Worm (Caenorhabditis elegans): ENCODE data around the gene nas-18.
"Not testable (repeated sequence)": the region's sequence is repeated elsewhere in the genome, so short reads cannot be mapped to it uniquely, and the experiment has no call there.

nas-18 gene

ce11 chrV:11396134-11396533 lies at the start of gene nas-18:
TSS of gene nas-18 (plus strand) at chrV:11396434.
- not testable (repeated sequence) for TF ChIP-seq ama-1 (optimal IDR thresholded peaks at IDR 0.05); scrt-1 (GFP tag; IDR thresholded peaks at IDR 0.05); tra-4 (tag; optimal IDR thresholded peaks at IDR 0.05)

- TF ChIP-seq B0310.2 (tag; optimal IDR thresholded peaks at IDR 0.05) (no peak), ceh-36 (tag; optimal IDR thresholded peaks at IDR 0.05) (no peak), ceh-13 (GFP tag; optimal IDR thresholded peaks at IDR 0.05) (no peak), scrt-1 (GFP tag; IDR thresholded peaks at IDR 0.05) (no peak), ama-1 (optimal IDR thresholded peaks at IDR 0.05) (no peak), pes-1 (GFP tag; IDR thresholded peaks at IDR 0.05) (no peak), F13C5.2 (tag; optimal IDR thresholded peaks at IDR 0.05) (no peak), flt-1 (GFP tag; IDR thresholded peaks at IDR 0.05) (no peak), hmg-4 (GFP tag; optimal IDR thresholded peaks at IDR 0.05) (no peak), sea-1 (GFP tag; conservative IDR thresholded peaks at IDR 0.05) (no peak), tra-4 (tag; optimal IDR thresholded peaks at IDR 0.05) (no peak), aly-1 (tag; optimal IDR thresholded peaks at IDR 0.05) (no peak), hnd-1 (tag; optimal IDR thresholded peaks at IDR 0.05) (no peak), ets-7 (tag; optimal IDR thresholded peaks at IDR 0.05) (no peak), tbx-11 (GFP tag; IDR thresholded peaks at IDR 0.05) (no peak), tbx-37 (GFP tag; conservative IDR thresholded peaks at IDR 0.05) (no peak), hmbx-1 (tag; optimal IDR thresholded peaks at IDR 0.05) (no peak)
Measured at ce11 chrV:11346912-11347311, 49.3 kb upstream of the nas-18 start, which contains the start of gene grl-7. TSS of gene grl-7 (minus strand) at chrV:11347012.

- TF ChIP-seq B0310.2 (tag; optimal IDR thresholded peaks at IDR 0.05) (no peak), aly-1 (tag; optimal IDR thresholded peaks at IDR 0.05) (no peak), tbx-37 (GFP tag; conservative IDR thresholded peaks at IDR 0.05) (no peak), ama-1 (optimal IDR thresholded peaks at IDR 0.05) (no peak)
Measured at ce11 chrV:11351263-11351662, 45.0 kb upstream of the nas-18 start.

- no peak for TF ChIP-seq ama-1 (optimal IDR thresholded peaks at IDR 0.05)
- no peak for TF ChIP-seq F13C5.2 (tag; optimal IDR thresholded peaks at IDR 0.05)
- no peak for TF ChIP-seq scrt-1 (GFP tag; IDR thresholded peaks at IDR 0.05)
- TF ChIP-seq hmg-4 (GFP tag; optimal IDR thresholded peaks at IDR 0.05) = no peak
- no peak for TF ChIP-seq tbx-11 (GFP tag; IDR thresholded peaks at IDR 0.05)
- no peak for TF ChIP-seq pes-1 (GFP tag; IDR thresholded peaks at IDR 0.05)
- no peak for TF ChIP-seq ets-7 (tag; optimal IDR thresholded peaks at IDR 0.05)
- no peak for TF ChIP-seq ceh-13 (GFP tag; optimal IDR thresholded peaks at IDR 0.05)
- no peak for TF ChIP-seq aly-1 (tag; optimal IDR thresholded peaks at IDR 0.05)
- no peak for TF ChIP-seq sea-1 (GFP tag; conservative IDR thresholded peaks at IDR 0.05)
- no peak for TF ChIP-seq tbx-37 (GFP tag; conservative IDR thresholded peaks at IDR 0.05)
Measured at ce11 chrV:11352893-11353292, 43.3 kb upstream of the nas-18 start, which contains the start of gene npr-25. TSS of gene npr-25 (minus strand) at chrV:11352993.

- TF ChIP-seq scrt-1 (GFP tag; IDR thresholded peaks at IDR 0.05) (no peak), flt-1 (GFP tag; IDR thresholded peaks at IDR 0.05) (no peak), hmbx-1 (tag; optimal IDR thresholded peaks at IDR 0.05) (no peak), ceh-13 (GFP tag; optimal IDR thresholded peaks at IDR 0.05) (no peak), sea-1 (GFP tag; conservative IDR thresholded peaks at IDR 0.05) (no peak), ets-7 (tag; optimal IDR thresholded peaks at IDR 0.05) (no peak), hnd-1 (tag; optimal IDR thresholded peaks at IDR 0.05) (no peak)
Measured at ce11 chrV:11354264-11354663, 42.0 kb upstream of the nas-18 start.

ce11 chrV:11363575-11363974 lies 32.7 kb upstream of the nas-18 start:
- TF ChIP-seq ets-7 (tag; optimal IDR thresholded peaks at IDR 0.05) = no peak
- TF ChIP-seq F13C5.2 (tag; optimal IDR thresholded peaks at IDR 0.05) = no peak
- no peak for TF ChIP-seq flt-1 (GFP tag; IDR thresholded peaks at IDR 0.05)
- TF ChIP-seq scrt-1 (GFP tag; IDR thresholded peaks at IDR 0.05) = no peak
- no peak for TF ChIP-seq hnd-1 (tag; optimal IDR thresholded peaks at IDR 0.05)
- no peak for TF ChIP-seq tbx-37 (GFP tag; conservative IDR thresholded peaks at IDR 0.05)
- TF ChIP-seq pes-1 (GFP tag; IDR thresholded peaks at IDR 0.05) = no peak
- no peak for TF ChIP-seq aly-1 (tag; optimal IDR thresholded peaks at IDR 0.05)
- no peak for TF ChIP-seq hmg-4 (GFP tag; optimal IDR thresholded peaks at IDR 0.05)
- TF ChIP-seq sea-1 (GFP tag; conservative IDR thresholded peaks at IDR 0.05) = no peak
- TF ChIP-seq tbx-11 (GFP tag; IDR thresholded peaks at IDR 0.05) = no peak
- no peak for TF ChIP-seq ama-1 (optimal IDR thresholded peaks at IDR 0.05)
- no peak for TF ChIP-seq B0310.2 (tag; optimal IDR thresholded peaks at IDR 0.05)
- TF ChIP-seq hmbx-1 (tag; optimal IDR thresholded peaks at IDR 0.05) = no peak
- no peak for TF ChIP-seq ceh-36 (tag; optimal IDR thresholded peaks at IDR 0.05)
- TF ChIP-seq ceh-13 (GFP tag; optimal IDR thresholded peaks at IDR 0.05) = no peak
- no peak for TF ChIP-seq tra-4 (tag; optimal IDR thresholded peaks at IDR 0.05)

ce11 chrV:11366129-11366528 lies 30.1 kb upstream of the nas-18 start, which contains the start of gene dop-5:
TSS of gene dop-5 (minus strand) at chrV:11366229.
- TF ChIP-seq aly-1 (tag; optimal IDR thresholded peaks at IDR 0.05) (no peak), sea-1 (GFP tag; conservative IDR thresholded peaks at IDR 0.05) (no peak), pes-1 (GFP tag; IDR thresholded peaks at IDR 0.05) (no peak), hnd-1 (tag; optimal IDR thresholded peaks at IDR 0.05) (no peak), flt-1 (GFP tag; IDR thresholded peaks at IDR 0.05) (no peak), tra-4 (tag; optimal IDR thresholded peaks at IDR 0.05) (no peak), ama-1 (optimal IDR thresholded peaks at IDR 0.05) (no peak), scrt-1 (GFP tag; IDR thresholded peaks at IDR 0.05) (no peak), hmbx-1 (tag; optimal IDR thresholded peaks at IDR 0.05) (no peak), hmg-4 (GFP tag; optimal IDR thresholded peaks at IDR 0.05) (no peak), F13C5.2 (tag; optimal IDR thresholded peaks at IDR 0.05) (no peak), tbx-11 (GFP tag; IDR thresholded peaks at IDR 0.05) (no peak), tbx-37 (GFP tag; conservative IDR thresholded peaks at IDR 0.05) (no peak)

- TF ChIP-seq tra-4 (tag; optimal IDR thresholded peaks at IDR 0.05) (no peak), scrt-1 (GFP tag; IDR thresholded peaks at IDR 0.05) (no peak), ceh-13 (GFP tag; optimal IDR thresholded peaks at IDR 0.05) (no peak), hmbx-1 (tag; optimal IDR thresholded peaks at IDR 0.05) (no peak), ets-7 (tag; optimal IDR thresholded peaks at IDR 0.05) (no peak), B0310.2 (tag; optimal IDR thresholded peaks at IDR 0.05) (no peak), pes-1 (GFP tag; IDR thresholded peaks at IDR 0.05) (no peak)
Measured at ce11 chrV:11372284-11372878, 23.9 kb upstream of the nas-18 start.

Measured in whole organism, early embryonic.